Worm (Caenorhabditis elegans): ENCODE results near the gene F08F3.8.

The F08F3.8 gene

ce11 chrV:5408223-5408622 lies 24.2 kb downstream of the F08F3.8 start, which contains the start of gene C25A6.1 (continued):
- TF ChIP-seq F23B12.7 (tag; optimal IDR thresholded peaks at IDR 0.05; ENCODE audit: insufficient read depth) = no peak
- TF ChIP-seq sea-2 (GFP tag; IDR thresholded peaks at IDR 0.05) = no peak
- TF ChIP-seq lsl-1 (GFP tag; optimal IDR thresholded peaks at IDR 0.05) = no peak
- TF ChIP-seq lin-26 (GFP tag; IDR thresholded peaks at IDR 0.05) = no peak
- TF ChIP-seq ztf-26 (tag; optimal IDR thresholded peaks at IDR 0.05) = no peak
- no peak for TF ChIP-seq xnd-1 (tag; optimal IDR thresholded peaks at IDR 0.05)

- TF ChIP-seq dpff-1 (tag; optimal IDR thresholded peaks at IDR 0.05) (no peak), Y79H2A.3 (GFP tag; conservative IDR thresholded peaks at IDR 0.05) (no peak), unc-62 (GFP tag; optimal IDR thresholded peaks at IDR 0.05) (no peak), atf-7 (tag; optimal IDR thresholded peaks at IDR 0.05) (no peak), B0336.3 (GFP tag; IDR thresholded peaks at IDR 0.05) (no peak), nhr-80 (tag; optimal IDR thresholded peaks at IDR 0.05) (no peak), pha-4 (tag; optimal IDR thresholded peaks at IDR 0.05) (no peak), ekl-4 (GFP tag; IDR thresholded peaks at IDR 0.05) (no peak), T07F8.4 (tag; optimal IDR thresholded peaks at IDR 0.05) (no peak), mcd-1 (GFP tag; IDR thresholded peaks at IDR 0.05) (no peak), snpc-1.1 (tag; optimal IDR thresholded peaks at IDR 0.05; ENCODE audit: insufficient read depth) (no peak), madf-3 (GFP tag; IDR thresholded peaks at IDR 0.05) (no peak), nhr-120 (GFP tag; IDR thresholded peaks at IDR 0.05) (no peak), hrde-1 (tag; optimal IDR thresholded peaks at IDR 0.05; ENCODE audit: borderline replicate concordance) (no peak), zfh-2 (GFP tag; conservative IDR thresholded peaks at IDR 0.05) (no peak), C06A6.2 (GFP tag; conservative IDR thresholded peaks at IDR 0.05) (no peak), nhr-90 (tag; optimal IDR thresholded peaks at IDR 0.05) (no peak), ccch-3 (GFP tag; optimal IDR thresholded peaks at IDR 0.05) (no peak), hmg-20 (GFP tag; IDR thresholded peaks at IDR 0.05) (no peak)
Measured at ce11 chrV:5405053-5405452, 27.3 kb downstream of the F08F3.8 start, which contains the start of gene dmsr-7. Gene dmsr-7 (plus strand): TSS chrV:5405353.

ce11 chrV:5403938-5404337 lies 28.5 kb downstream of the F08F3.8 start:
- no peak for TF ChIP-seq hlh-12 (tag; optimal IDR thresholded peaks at IDR 0.05)
- TF ChIP-seq nhr-27 (tag; optimal IDR thresholded peaks at IDR 0.05) = no peak
- no peak for TF ChIP-seq lag-1 (GFP tag; IDR thresholded peaks at IDR 0.05)
- TF ChIP-seq nhr-90 (tag; optimal IDR thresholded peaks at IDR 0.05) = no peak
- no peak for TF ChIP-seq akir-1 (GFP tag; optimal IDR thresholded peaks at IDR 0.05)
- TF ChIP-seq hlh-26 (GFP tag; conservative IDR thresholded peaks at IDR 0.05) = no peak
- TF ChIP-seq F10E7.11 (tag; optimal IDR thresholded peaks at IDR 0.05) = no peak
- TF ChIP-seq fkh-3 (tag; optimal IDR thresholded peaks at IDR 0.05) = no peak
- no peak for TF ChIP-seq snpc-1.3 (tag; optimal IDR thresholded peaks at IDR 0.05; ENCODE audit: insufficient read depth)
- no peak for TF ChIP-seq efl-1 (GFP tag; optimal IDR thresholded peaks at IDR 0.05)
- TF ChIP-seq unc-62 (GFP tag; optimal IDR thresholded peaks at IDR 0.05) = no peak
- no peak for TF ChIP-seq ztf-18 (tag; optimal IDR thresholded peaks at IDR 0.05)
- no peak for TF ChIP-seq atf-7 (tag; optimal IDR thresholded peaks at IDR 0.05)
- TF ChIP-seq hsf-1 (GFP tag; IDR thresholded peaks at IDR 0.05) = no peak
- TF ChIP-seq F33H1.4 (GFP tag; IDR thresholded peaks at IDR 0.05) = no peak
- TF ChIP-seq sptf-2 (GFP tag; optimal IDR thresholded peaks at IDR 0.05) = no peak
- no peak for TF ChIP-seq T26A5.8 (tag; optimal IDR thresholded peaks at IDR 0.05)
- no peak for TF ChIP-seq mxl-1 (tag; optimal IDR thresholded peaks at IDR 0.05)
- TF ChIP-seq lin-54 (GFP tag; optimal IDR thresholded peaks at IDR 0.05) = no peak
